Worm (Caenorhabditis elegans) whole organism, L1 larva: ENCODE measurements around the gene glb-23.

ENCODE experiments used
- ceh-82 ChIP-seq, 3 experiments: fragments of 150-350 bp in 1 of 3; sonication (generic microtip) in 2 of 3; optimal IDR thresholded peaks; 2 replicates each; lab custom pipeline; 2014 to 2017; ENCODE audit warnings: missing biosample characterization in 3 of 3, missing genetic modification characterization in 3 of 3
- lin-39 ChIP-seq: fragments of 150-350 bp; optimal IDR thresholded peaks from 2 replicates; lab custom pipeline; 2014; ENCODE audit warnings: missing biosample characterization, missing genetic modification reagents, missing genetic modification characterization

- TF ChIP-seq ceh-82 (tag; optimal IDR thresholded peaks at IDR 0.05; lab: Kevin White, UChicago) (no peak), lin-39 (tag; lab: Kevin White, UChicago) (no peak)
These were observed 10.3 kb downstream of the glb-23 start for ce11 chrIV:7208961-7209360.
